Worm (Caenorhabditis elegans) whole organism, L4 larva: ENCODE results near the gene F59F5.3.

Experiments used
- F10B5.3 ChIP-seq: sonication (generic microtip); optimal IDR thresholded peaks from 2 replicates; lab custom pipeline; 2016; ENCODE audit warnings: mild to moderate bottlenecking, missing genetic modification characterization, missing compliant biosample characterization
- F26F4.8 ChIP-seq: fragments of 200-800 bp; sonication (Bioruptor generic); conservative IDR thresholded peaks from 2 replicates; pipeline ENCODE4 v1.3.6; 2022; ENCODE audit warnings: missing genetic modification characterization, missing compliant biosample characterization
- F37D6.2 ChIP-seq: sonication (generic microtip); optimal IDR thresholded peaks from 2 replicates; lab custom pipeline; 2016; ENCODE audit warnings: mild to moderate bottlenecking, missing genetic modification characterization, missing compliant biosample characterization
- R02D3.7 ChIP-seq: fragments of 150-350 bp; sonication (generic microtip); optimal IDR thresholded peaks from 3 replicates; lab custom pipeline; 2014; ENCODE audit warnings: missing biosample characterization, missing genetic modification characterization
- Y48G9A.11 ChIP-seq: fragments of 200-800 bp; sonication (Bioruptor generic); IDR thresholded peaks from 2 replicates; pipeline ENCODE4 v1.3.6; 2022; ENCODE audit warnings: missing genetic modification reagents, missing genetic modification characterization, missing compliant biosample characterization
- Y5F2A.4 ChIP-seq: fragments of 200-800 bp; sonication (Bioruptor generic); optimal IDR thresholded peaks from 2 replicates; lab custom pipeline; 2018; ENCODE audit warnings: mild to moderate bottlenecking, missing genetic modification characterization, missing compliant biosample characterization
- aha-1 ChIP-seq: fragments of 150-350 bp; peaks from one replicate; lab custom pipeline; 2014; ENCODE audit warnings: missing biosample characterization, missing genetic modification characterization
- ama-1 ChIP-seq: fragments of 150-350 bp; optimal IDR thresholded peaks from 2 replicates; lab custom pipeline; 2014; ENCODE audit warnings: inconsistent platforms, mixed read lengths
- arid-1 ChIP-seq: fragments of 200-800 bp; sonication (Bioruptor generic); conservative IDR thresholded peaks from 2 replicates; pipeline ENCODE4 v1.3.6; 2022; ENCODE audit warnings: missing genetic modification reagents, missing genetic modification characterization, missing compliant biosample characterization
- attf-4 ChIP-seq: sonication (generic microtip); optimal IDR thresholded peaks from 3 replicates; lab custom pipeline; 2017; ENCODE audit warnings: missing biosample characterization, missing genetic modification characterization
- ceh-20 ChIP-seq: fragments of 200-800 bp; sonication (Bioruptor generic); IDR thresholded peaks from 2 replicates; pipeline ENCODE4 v1.3.6; 2022; ENCODE audit warnings: missing genetic modification reagents, missing genetic modification characterization, missing compliant biosample characterization
- ceh-44 ChIP-seq: fragments of 200-800 bp; sonication (Bioruptor generic); IDR thresholded peaks from 2 replicates; pipeline ENCODE4 v1.3.6; 2022; ENCODE audit warnings: missing genetic modification reagents, missing genetic modification characterization, missing compliant biosample characterization
- ceh-62 ChIP-seq: sonication (generic microtip); optimal IDR thresholded peaks from 2 replicates; lab custom pipeline; 2017; ENCODE audit warnings: missing biosample characterization, missing genetic modification characterization
- ces-1 ChIP-seq: fragments of 150-350 bp; sonication (generic microtip); optimal IDR thresholded peaks from 4 replicates; lab custom pipeline; 2014; ENCODE audit warnings: missing biosample characterization, missing genetic modification reagents, missing genetic modification characterization
- ctbp-1 ChIP-seq: fragments of 200-800 bp; sonication (Bioruptor generic); IDR thresholded peaks from 2 replicates; pipeline ENCODE4 v1.3.6; 2022; ENCODE audit warnings: missing genetic modification reagents, missing genetic modification characterization, missing compliant biosample characterization
- daf-12 ChIP-seq: fragments of 150-350 bp; optimal IDR thresholded peaks from 2 replicates; lab custom pipeline; 2014; ENCODE audit warnings: missing biosample characterization, missing genetic modification reagents, missing genetic modification characterization
- daf-16 ChIP-seq, 3 experiments: sonication (generic microtip); optimal IDR thresholded peaks; 2 replicates each; lab custom pipeline; 2016 to 2017; ENCODE audit warnings: missing genetic modification characterization in 3 of 3, missing genetic modification reagents in 3 of 3, mild to moderate bottlenecking in 2 of 3, missing compliant biosample characterization in 2 of 3, missing biosample characterization in 1 of 3, moderate library complexity in 1 of 3
- dmd-9 ChIP-seq: fragments of 200-800 bp; sonication (Bioruptor generic); IDR thresholded peaks from 2 replicates; pipeline ENCODE4 v1.3.6; 2022; ENCODE audit warnings: missing genetic modification reagents, missing genetic modification characterization, missing compliant biosample characterization
- duxl-1 ChIP-seq: sonication (generic microtip); optimal IDR thresholded peaks from 2 replicates; lab custom pipeline; 2016; ENCODE audit warnings: mild to moderate bottlenecking, missing genetic modification characterization, moderate library complexity, missing compliant biosample characterization; ENCODE audit not compliant: poor library complexity
- egl-27 ChIP-seq: sonication (generic microtip); optimal IDR thresholded peaks from 3 replicates; lab custom pipeline; 2017; ENCODE audit warnings: missing biosample characterization, missing genetic modification reagents, missing genetic modification characterization
- hif-1 ChIP-seq, 2 experiments: sonication (generic microtip); optimal IDR thresholded peaks; 2 replicates each; lab custom pipeline; 2016 to 2017; ENCODE audit warnings: missing compliant biosample characterization in 2 of 2, missing genetic modification characterization in 2 of 2, missing genetic modification reagents in 2 of 2, missing genotype in 2 of 2, mild to moderate bottlenecking in 1 of 2
- hlh-11 ChIP-seq: fragments of 200-800 bp; sonication (Bioruptor generic); optimal IDR thresholded peaks from 2 replicates; lab custom pipeline; 2018; ENCODE audit warnings: mild to moderate bottlenecking, missing genetic modification characterization, missing compliant biosample characterization
- hmg-1.1 ChIP-seq: fragments of 200-800 bp; sonication (Bioruptor generic); IDR thresholded peaks from 2 replicates; pipeline ENCODE4 v1.3.6; 2022; ENCODE audit warnings: missing genetic modification reagents, missing genetic modification characterization, missing compliant biosample characterization
- lim-7 ChIP-seq: fragments of 200-800 bp; sonication (Bioruptor generic); IDR thresholded peaks from 2 replicates; pipeline ENCODE4 v1.3.6; 2022; ENCODE audit warnings: missing genetic modification characterization, missing compliant biosample characterization
- lin-15B ChIP-seq: fragments of 150-350 bp; sonication (generic microtip); optimal IDR thresholded peaks from 3 replicates; lab custom pipeline; 2014; ENCODE audit warnings: missing biosample characterization, missing genetic modification characterization
- lin-29 ChIP-seq: fragments of 200-800 bp; sonication (Bioruptor generic); IDR thresholded peaks from 2 replicates; pipeline ENCODE4 v1.3.6; 2022; ENCODE audit warnings: missing genetic modification reagents, missing genetic modification characterization, missing compliant biosample characterization
- lin-38 ChIP-seq: fragments of 200-800 bp; sonication (Bioruptor generic); IDR thresholded peaks from 2 replicates; pipeline ENCODE4 v1.3.6; 2022; ENCODE audit warnings: missing genetic modification reagents, missing genetic modification characterization, missing compliant biosample characterization
- lin-39 ChIP-seq: fragments of 150-350 bp; optimal IDR thresholded peaks from 2 replicates; lab custom pipeline; 2014; ENCODE audit warnings: missing biosample characterization, missing genetic modification reagents, missing genetic modification characterization
- lsy-2 ChIP-seq, 2 experiments: fragments of 150-350 bp in 1 of 2; sonication (generic microtip) in 1 of 2; optimal IDR thresholded peaks; 2 replicates each; lab custom pipeline; 2014 to 2017; ENCODE audit warnings: missing biosample characterization in 2 of 2, missing genetic modification characterization in 2 of 2
- madf-5 ChIP-seq, 2 experiments: fragments of 200-800 bp; sonication (Bioruptor generic); IDR thresholded peaks; 2 replicates each; pipeline ENCODE4 v1.3.6; 2022; ENCODE audit warnings: missing compliant biosample characterization in 2 of 2, missing genetic modification characterization in 2 of 2
- mxl-2 ChIP-seq: fragments of 200-800 bp; sonication (Bioruptor generic); conservative IDR thresholded peaks from 2 replicates; pipeline ENCODE4 v1.3.6; 2022; ENCODE audit warnings: missing genetic modification reagents, missing genetic modification characterization, missing compliant biosample characterization
- nhr-11 ChIP-seq: fragments of 150-350 bp; optimal IDR thresholded peaks from 2 replicates; lab custom pipeline; 2014; ENCODE audit warnings: missing biosample characterization, missing genetic modification characterization
- nhr-111 ChIP-seq: fragments of 200-800 bp; sonication (Bioruptor generic); optimal IDR thresholded peaks from 2 replicates; lab custom pipeline; 2018; ENCODE audit warnings: mild to moderate bottlenecking, missing genetic modification characterization, missing compliant biosample characterization
- nhr-25 ChIP-seq: sonication (generic microtip); optimal IDR thresholded peaks from 2 replicates; lab custom pipeline; 2017; ENCODE audit warnings: missing genetic modification characterization, mild to moderate bottlenecking, missing compliant biosample characterization, antibody characterized with exemption, moderate library complexity, borderline replicate concordance; ENCODE audit not compliant: insufficient read depth
- nhr-28 ChIP-seq: fragments of 150-350 bp; optimal IDR thresholded peaks from 2 replicates; lab custom pipeline; 2014; ENCODE audit warnings: missing biosample characterization, missing genetic modification characterization
- nhr-41 ChIP-seq: fragments of 200-800 bp; sonication (Bioruptor generic); IDR thresholded peaks from 2 replicates; pipeline ENCODE4 v1.3.6; 2022; ENCODE audit warnings: missing genetic modification reagents, missing genetic modification characterization, missing compliant biosample characterization
- nhr-42 ChIP-seq: fragments of 200-800 bp; sonication (Bioruptor generic); IDR thresholded peaks from 2 replicates; pipeline ENCODE4 v1.3.6; 2022; ENCODE audit warnings: missing genetic modification characterization, missing compliant biosample characterization
- nhr-76 ChIP-seq: fragments of 150-350 bp; optimal IDR thresholded peaks from 2 replicates; lab custom pipeline; 2014; ENCODE audit warnings: missing biosample characterization, missing genetic modification characterization
- nhr-77 ChIP-seq: fragments of 150-350 bp; optimal IDR thresholded peaks from 2 replicates; lab custom pipeline; 2014; ENCODE audit warnings: missing biosample characterization, missing genetic modification characterization
- pha-4 ChIP-seq, 2 experiments: fragments of 150-350 bp in 1 of 2; fragments of 200-800 bp in 1 of 2; sonication (Bioruptor generic) in 1 of 2; IDR thresholded peaks in 1 of 2; optimal IDR thresholded peaks in 1 of 2; 2 replicates each; pipeline versions ENCODE4 v1.3.6 to Lab custom; 2014 to 2022; ENCODE audit warnings: missing genetic modification characterization in 2 of 2, missing genetic modification reagents in 2 of 2, missing biosample characterization in 1 of 2, missing compliant biosample characterization in 1 of 2
- sdz-12 ChIP-seq: fragments of 200-800 bp; sonication (Bioruptor generic); optimal IDR thresholded peaks from 2 replicates; lab custom pipeline; 2018; ENCODE audit warnings: mild to moderate bottlenecking, missing genetic modification characterization, missing compliant biosample characterization
- skn-1 ChIP-seq: fragments of 150-350 bp; optimal IDR thresholded peaks from 2 replicates; lab custom pipeline; 2014; ENCODE audit warnings: missing biosample characterization, missing genetic modification characterization
- tra-1 ChIP-seq: fragments of 200-800 bp; sonication (Bioruptor generic); IDR thresholded peaks from 2 replicates; pipeline ENCODE4 v1.3.6; 2022; ENCODE audit warnings: missing genetic modification reagents, missing genetic modification characterization, missing compliant biosample characterization
- unc-62 ChIP-seq, 3 experiments: fragments of 150-350 bp in 1 of 3; sonication (generic microtip); optimal IDR thresholded peaks in 2 of 3; peaks in 1 of 3; 1 replicate in 1 of 3; 2 replicates in 2 of 3; lab custom pipeline; 2014 to 2017; ENCODE audit warnings: missing biosample characterization in 3 of 3, missing genetic modification characterization in 3 of 3, missing genetic modification reagents in 3 of 3, missing genotype in 1 of 3
- zfp-2 ChIP-seq: sonication (generic microtip); optimal IDR thresholded peaks from 2 replicates; lab custom pipeline; 2016; ENCODE audit warnings: mild to moderate bottlenecking, missing genetic modification characterization, missing compliant biosample characterization
- zip-2 ChIP-seq: fragments of 150-350 bp; optimal IDR thresholded peaks from 2 replicates; lab custom pipeline; 2014; ENCODE audit warnings: missing biosample characterization, missing genetic modification characterization
- ztf-11 ChIP-seq: fragments of 150-350 bp; optimal IDR thresholded peaks from 2 replicates; lab custom pipeline; 2014; ENCODE audit warnings: missing biosample characterization, missing genetic modification characterization
- ztf-7 ChIP-seq: fragments of 150-350 bp; optimal IDR thresholded peaks from 2 replicates; lab custom pipeline; 2014; ENCODE audit warnings: missing biosample characterization, missing genetic modification characterization

Gene F59F5.3

ce11 chrX:10568385-10569149 is 26.4 kb upstream of the F59F5.3 start (continued):
- peak; percentile 61 for TF ChIP-seq nhr-42 (GFP tag; lab: Robert Waterston, UW)
- peak; percentile 12 for TF ChIP-seq attf-4
- TF ChIP-seq lin-39 = no peak
- TF ChIP-seq zfp-2 (tag; lab: Kevin White, UChicago) = peak; percentile 62
- TF ChIP-seq skn-1 (tag; lab: Kevin White, UChicago) = no peak
- no peak for TF ChIP-seq F26F4.8
- TF ChIP-seq lin-29 = no peak; the same call in 1 of the 2 replicates
- TF ChIP-seq daf-12 = no peak
- peak; percentile 77 to 89 for TF ChIP-seq lsy-2 (tag; optimal IDR thresholded peaks at IDR 0.05; lab: Kevin White, UChicago)
- TF ChIP-seq lin-15B (tag; lab: Kevin White, UChicago) = no peak
- TF ChIP-seq nhr-11 (tag; lab: Kevin White, UChicago) = peak; percentile 68
- TF ChIP-seq hlh-11 (tag; lab: Kevin White, UChicago) = peak; percentile 98
- peak; percentile 50 for TF ChIP-seq tra-1
- no peak for TF ChIP-seq ceh-44 (GFP tag; lab: Robert Waterston, UW)
- TF ChIP-seq nhr-41 (GFP tag; lab: Robert Waterston, UW) = 0 out of 2 replicates have a peak, but pooled peaks have one; percentile 25
- TF ChIP-seq nhr-76 (tag; lab: Kevin White, UChicago) = no peak
- no peak for TF ChIP-seq Y48G9A.11 (GFP tag; lab: Robert Waterston, UW)
- peak in 1 of 2 experiments; percentile 81 for TF ChIP-seq unc-62 (GFP tag; optimal IDR thresholded peaks at IDR 0.05 in 1 of 2; lab: Kevin White, UChicago)
- peak; percentile 78 for TF ChIP-seq unc-62 (tag; optimal IDR thresholded peaks at IDR 0.05; lab: Kevin White, UChicago)
- peak; percentile 74 for TF ChIP-seq pha-4 (GFP tag; IDR thresholded peaks at IDR 0.05; lab: Robert Waterston, UW)
- TF ChIP-seq pha-4 (tag; optimal IDR thresholded peaks at IDR 0.05; lab: Kevin White, UChicago) = peak; percentile 97
- 0 out of 2 replicates have a peak, but pooled peaks have one; percentile 3 for TF ChIP-seq mxl-2
- peak; percentile 54 for TF ChIP-seq nhr-111 (GFP tag; lab: Kevin White, UChicago)
- peak; percentile 26 for TF ChIP-seq zip-2 (tag; lab: Kevin White, UChicago)
- TF ChIP-seq sdz-12 (GFP tag; lab: Kevin White, UChicago) = no peak
- peak; percentile 54 for TF ChIP-seq daf-16 (GFP tag; optimal IDR thresholded peaks at IDR 0.05; lab: Kevin White, UChicago)
- peak; percentile 86 for TF ChIP-seq daf-16 (tag; optimal IDR thresholded peaks at IDR 0.05; lab: Kevin White, UChicago)
- TF ChIP-seq R02D3.7 (tag; lab: Kevin White, UChicago) = no peak
- TF ChIP-seq ztf-7 = peak; percentile 21
- no peak for TF ChIP-seq egl-27 (tag; lab: Kevin White, UChicago)
- TF ChIP-seq aha-1 = peak; percentile 100
- TF ChIP-seq nhr-28 (tag; lab: Kevin White, UChicago) = peak; percentile 89
- no peak for TF ChIP-seq ztf-11 (tag; lab: Kevin White, UChicago)
- peak; percentile 92 for TF ChIP-seq F37D6.2
- no peak for TF ChIP-seq dmd-9 (GFP tag; lab: Robert Waterston, UW)
- TF ChIP-seq Y5F2A.4 (GFP tag; lab: Kevin White, UChicago) = no peak
- TF ChIP-seq ces-1 (GFP tag; lab: Kevin White, UChicago) = peak; percentile 56
- TF ChIP-seq arid-1 (GFP tag; lab: Robert Waterston, UW) = peak; percentile 66
- TF ChIP-seq ama-1 (lab: Kevin White, UChicago) = peak; percentile 21
- TF ChIP-seq madf-5 (GFP tag; IDR thresholded peaks at IDR 0.05; lab: Robert Waterston, UW) = no peak
- TF ChIP-seq ceh-62 (tag; lab: Kevin White, UChicago) = no peak
- TF ChIP-seq hmg-1.1 (GFP tag; lab: Robert Waterston, UW) = peak; percentile 97
- peak; percentile 79 for TF ChIP-seq ceh-20
- TF ChIP-seq F10B5.3 (tag; lab: Kevin White, UChicago) = peak; percentile 84
- peak; percentile 85 for TF ChIP-seq nhr-77 (tag; lab: Kevin White, UChicago)
- TF ChIP-seq lin-38 = peak; percentile 86
- peak; percentile 4 for TF ChIP-seq duxl-1
- TF ChIP-seq ctbp-1 (GFP tag; lab: Robert Waterston, UW) = peak; percentile 90
- TF ChIP-seq hif-1 (tag; optimal IDR thresholded peaks at IDR 0.05; lab: Kevin White, UChicago) = peak; percentile 70 to 81
- TF ChIP-seq nhr-25 (tag; lab: Kevin White, UChicago) = peak; percentile 32
- no peak for TF ChIP-seq lim-7 (GFP tag; lab: Robert Waterston, UW)
